Fruit fly (Drosophila melanogaster): ENCODE results near the gene CG16721.

The CG16721 gene

dm6 chrX:5900146-5901093 lies 20.8 kb downstream of the CG16721 start, which contains the start of gene Act5C:
TSS of gene Act5C (plus strand) at chrX:5900861.
- TF ChIP-seq CG17801 (GFP tag; optimal IDR thresholded peaks at IDR 0.05; ENCODE audit: partially characterized antibody), result peak; percentile 94

- TF ChIP-seq CG17801 (GFP tag; optimal IDR thresholded peaks at IDR 0.05; ENCODE audit: partially characterized antibody), result peak; percentile 59
Measured at dm6 chrX:5901628-5902213, 22.1 kb downstream of the CG16721 start.

- TF ChIP-seq CG17801 (GFP tag; optimal IDR thresholded peaks at IDR 0.05; ENCODE audit: partially characterized antibody), result no peak
Measured at dm6 chrX:5902701-5903100, 23.0 kb downstream of the CG16721 start.

- no peak for TF ChIP-seq CG17801 (GFP tag; optimal IDR thresholded peaks at IDR 0.05; ENCODE audit: partially characterized antibody)
Measured at dm6 chrX:5904377-5905085, 24.9 kb downstream of the CG16721 start.

dm6 chrX:5905086-5905400 lies 25.4 kb downstream of the CG16721 start:
- no peak for TF ChIP-seq CG17801 (GFP tag; optimal IDR thresholded peaks at IDR 0.05; ENCODE audit: partially characterized antibody)

dm6 chrX:5905446-5905845 lies 25.8 kb downstream of the CG16721 start, which contains the start of gene CG4020:
TSS of gene CG4020 (plus strand) at chrX:5905746.
- TF ChIP-seq CG17801 (GFP tag; optimal IDR thresholded peaks at IDR 0.05; ENCODE audit: partially characterized antibody), result no peak

dm6 chrX:5907916-5908315 lies 28.2 kb downstream of the CG16721 start, which contains the start of gene CG12236:
TSS of gene CG12236 (plus strand) at chrX:5908135.
- TF ChIP-seq CG17801 (GFP tag; optimal IDR thresholded peaks at IDR 0.05; ENCODE audit: partially characterized antibody), result peak; percentile 37

- no peak for TF ChIP-seq CG17801 (GFP tag; optimal IDR thresholded peaks at IDR 0.05; ENCODE audit: partially characterized antibody)
Measured at dm6 chrX:5914992-5915751, 35.5 kb downstream of the CG16721 start.

dm6 chrX:5915752-5916493 lies 36.3 kb downstream of the CG16721 start:
- peak; percentile 79 for TF ChIP-seq CG17801 (GFP tag; optimal IDR thresholded peaks at IDR 0.05; ENCODE audit: partially characterized antibody)

dm6 chrX:5916494-5917309 lies 37.0 kb downstream of the CG16721 start, which contains the start of the genes Shmt and CG3726:
TSS of gene Shmt (minus strand) at chrX:5916797.
TSS of gene CG3726 (plus strand) at chrX:5917097.
- TF ChIP-seq CG17801 (GFP tag; optimal IDR thresholded peaks at IDR 0.05; ENCODE audit: partially characterized antibody), result no peak

dm6 chrX:5917310-5917988 lies 37.8 kb downstream of the CG16721 start:
- TF ChIP-seq CG17801 (GFP tag; optimal IDR thresholded peaks at IDR 0.05; ENCODE audit: partially characterized antibody), result peak; percentile 25

dm6 chrX:5918499-5919126 lies 38.9 kb downstream of the CG16721 start:
- TF ChIP-seq CG17801 (GFP tag; optimal IDR thresholded peaks at IDR 0.05; ENCODE audit: partially characterized antibody), result peak; percentile 94

Data from ovary, adult (tissue).